Fruit fly (Drosophila melanogaster) Kc167 (cell line): ENCODE results near the gene noi.

Source experiments
- insv ChIP-seq: fragments of >200 bp; optimal IDR thresholded peaks from 3 replicates; lab custom pipeline; 2018; ENCODE audit warnings: missing external identifiers
- ttk ChIP-seq: sonication (Bioruptor generic); optimal IDR thresholded peaks from 2 replicates; lab custom pipeline; 2017; ENCODE audit warnings: missing external identifiers

DNA sequence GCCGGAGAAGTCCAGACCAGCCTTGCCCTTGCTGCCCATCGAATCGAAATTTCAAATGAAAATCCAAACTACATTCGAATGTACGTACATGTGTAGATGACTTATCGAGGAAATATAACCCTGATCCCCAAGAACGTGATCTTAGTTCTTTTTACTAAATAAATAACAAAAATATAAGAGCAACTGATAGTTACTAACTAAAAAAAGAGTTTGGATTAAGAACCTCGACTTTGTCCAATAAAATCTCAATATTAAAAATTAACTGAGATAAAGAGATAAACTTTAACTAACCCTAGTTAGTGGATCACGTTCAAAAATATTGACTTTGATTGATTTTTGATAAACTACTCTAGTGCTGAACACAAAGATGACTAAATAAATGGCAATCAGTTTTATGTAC, 44.3 kb upstream of the noi start, which contains the start of gene CG31546:
- TF ChIP-seq insv (lab: Kevin White, UChicago): no peak
- TF ChIP-seq ttk: no peak
